Fruit fly (Drosophila melanogaster) whole organism, wandering third instar larva: ENCODE results near the gene mtTFB2.

ENCODE experiments used
- Dfd ChIP-seq: fragments of >200 bp; optimal IDR thresholded peaks from 2 replicates; lab custom pipeline; 2017; ENCODE audit warnings: missing biosample characterization, missing genetic modification characterization
- Jra ChIP-seq: sonication (Bioruptor generic); optimal IDR thresholded peaks from 2 replicates; lab custom pipeline; 2016; ENCODE audit warnings: missing biosample characterization, missing genetic modification characterization
- Myc ChIP-seq: fragments of >200 bp; optimal IDR thresholded peaks from 2 replicates; lab custom pipeline; 2017
- dsf ChIP-seq: sonication (Bioruptor generic); optimal IDR thresholded peaks from 2 replicates; lab custom pipeline; 2016; ENCODE audit warnings: missing biosample characterization, missing genetic modification characterization, borderline replicate concordance
- psq ChIP-seq: fragments of 200-800 bp; sonication (Bioruptor generic); optimal IDR thresholded peaks from 3 replicates; lab custom pipeline; 2017; ENCODE audit warnings: missing biosample characterization, mild to moderate bottlenecking, missing genetic modification characterization, moderate library complexity

- TF ChIP-seq Dfd (peak; percentile 88), Jra (peak; percentile 83), psq (GFP tag; lab: Kevin White, UChicago) (peak; percentile 89), dsf (GFP tag; lab: Kevin White, UChicago) (peak; percentile 70), Myc (no peak)
Observed at dm6 chr3R:10084914-10085313, 39.5 kb downstream of the mtTFB2 start.
